Fruit fly (Drosophila melanogaster) whole organism, prepupa: ENCODE data around the gene Vps29.

ENCODE experiments used
- Blimp-1 ChIP-seq: fragments of 200-800 bp; sonication (Bioruptor generic); optimal IDR thresholded peaks from 3 replicates; lab custom pipeline; 2017; ENCODE audit warnings: missing biosample characterization, missing genetic modification characterization, mild to moderate bottlenecking, moderate library complexity, missing genetic modification reagents
- CG10631 ChIP-seq: fragments of 200-800 bp; sonication (Bioruptor generic); optimal IDR thresholded peaks from 2 replicates; lab custom pipeline; 2016; ENCODE audit warnings: missing biosample characterization, missing genetic modification characterization
- CG10669 ChIP-seq: fragments of 200-800 bp; sonication (Bioruptor generic); optimal IDR thresholded peaks from 3 replicates; lab custom pipeline; 2018; ENCODE audit warnings: missing biosample characterization, mild to moderate bottlenecking, missing genetic modification characterization, moderate library complexity
- CG11294 ChIP-seq: fragments of 200-800 bp; sonication (Bioruptor generic); IDR thresholded peaks from 2 replicates; pipeline ENCODE4 v1.3.6; 2022; ENCODE audit warnings: missing biosample characterization, missing genetic modification characterization
- CG11902 ChIP-seq: fragments of 200-800 bp; sonication (Bioruptor generic); optimal IDR thresholded peaks from 3 replicates; lab custom pipeline; 2016; ENCODE audit warnings: missing biosample characterization, missing genetic modification characterization
- CG15336 ChIP-seq: fragments of 200-800 bp; sonication (Bioruptor generic); IDR thresholded peaks from 2 replicates; pipeline ENCODE4 v1.3.6; 2022; ENCODE audit warnings: missing biosample characterization, missing genetic modification characterization
- CG1621 ChIP-seq: fragments of 200-800 bp; sonication (Bioruptor generic); optimal IDR thresholded peaks from 3 replicates; lab custom pipeline; 2018; ENCODE audit warnings: missing biosample characterization, mild to moderate bottlenecking, missing genetic modification characterization
- CG16779 ChIP-seq: fragments of 200-800 bp; sonication (Bioruptor generic); optimal IDR thresholded peaks from 3 replicates; lab custom pipeline; 2017; ENCODE audit warnings: missing biosample characterization, mild to moderate bottlenecking, missing genetic modification characterization
- CG3032 ChIP-seq: fragments of 200-800 bp; optimal IDR thresholded peaks from 2 replicates; lab custom pipeline; 2019; ENCODE audit warnings: missing biosample characterization, mild to moderate bottlenecking, missing genetic modification characterization, moderate library complexity
- CG32006 ChIP-seq: fragments of 200-800 bp; sonication (Bioruptor generic); optimal IDR thresholded peaks from 3 replicates; lab custom pipeline; 2017; ENCODE audit warnings: missing biosample characterization, mild to moderate bottlenecking, missing genetic modification characterization
- CG34406 ChIP-seq: fragments of 200-800 bp; sonication (Bioruptor generic); optimal IDR thresholded peaks from 3 replicates; lab custom pipeline; 2016; ENCODE audit warnings: missing biosample characterization, missing genetic modification characterization
- CG3919 ChIP-seq: fragments of 200-800 bp; sonication (Bioruptor generic); optimal IDR thresholded peaks from 3 replicates; lab custom pipeline; 2016; ENCODE audit warnings: missing biosample characterization, missing genetic modification characterization
- CG6792 ChIP-seq: fragments of 200-800 bp; sonication (Bioruptor generic); optimal IDR thresholded peaks from 3 replicates; lab custom pipeline; 2016; ENCODE audit warnings: missing biosample characterization, missing genetic modification characterization
- CG6808 ChIP-seq: fragments of 200-800 bp; sonication (Bioruptor generic); optimal IDR thresholded peaks from 3 replicates; lab custom pipeline; 2017; ENCODE audit warnings: missing biosample characterization, missing genetic modification characterization, mild to moderate bottlenecking, moderate library complexity, missing genetic modification reagents
- CG6854 ChIP-seq: fragments of 200-800 bp; sonication (Bioruptor generic); optimal IDR thresholded peaks from 2 replicates; lab custom pipeline; 2017; ENCODE audit warnings: missing biosample characterization, mild to moderate bottlenecking, missing genetic modification characterization
- CG7368 ChIP-seq: fragments of 200-800 bp; sonication (Bioruptor generic); optimal IDR thresholded peaks from 3 replicates; lab custom pipeline; 2016; ENCODE audit warnings: missing biosample characterization, missing genetic modification characterization
- CG8119 ChIP-seq: fragments of 200-800 bp; sonication (Bioruptor generic); IDR thresholded peaks from 3 replicates; pipeline ENCODE4 v1.3.6; 2022; ENCODE audit warnings: missing biosample characterization, missing genetic modification characterization
- CG8319 ChIP-seq: fragments of 200-800 bp; sonication (Bioruptor generic); optimal IDR thresholded peaks from 3 replicates; lab custom pipeline; 2016; ENCODE audit warnings: missing biosample characterization, missing genetic modification characterization
- CG9139 ChIP-seq: fragments of 200-800 bp; sonication (Bioruptor generic); optimal IDR thresholded peaks from 3 replicates; lab custom pipeline; 2017; ENCODE audit warnings: missing biosample characterization, mild to moderate bottlenecking, missing genetic modification characterization
- Eip75B ChIP-seq: fragments of 200-800 bp; sonication (Bioruptor generic); optimal IDR thresholded peaks from 3 replicates; lab custom pipeline; 2016; ENCODE audit warnings: missing biosample characterization, missing genetic modification characterization
- Eip78C ChIP-seq: fragments of 200-800 bp; sonication (Bioruptor generic); peaks from one replicate; lab custom pipeline; 2016; ENCODE audit warnings: missing biosample characterization, missing genetic modification characterization
- Eip93F ChIP-seq: fragments of 200-800 bp; sonication (Bioruptor generic); optimal IDR thresholded peaks from 2 replicates; lab custom pipeline; 2016; ENCODE audit warnings: missing biosample characterization, mild to moderate bottlenecking, missing genetic modification characterization
- Ets21C ChIP-seq: fragments of 200-800 bp; sonication (Bioruptor generic); optimal IDR thresholded peaks from 3 replicates; lab custom pipeline; 2016; ENCODE audit warnings: missing biosample characterization, missing genetic modification characterization
- Ets96B ChIP-seq: fragments of 200-800 bp; optimal IDR thresholded peaks from 2 replicates; lab custom pipeline; 2019; ENCODE audit warnings: missing biosample characterization, mild to moderate bottlenecking, missing genetic modification characterization, moderate library complexity
- Gug ChIP-seq: fragments of 200-800 bp; sonication (Bioruptor generic); IDR thresholded peaks from 2 replicates; pipeline ENCODE4 v1.3.6; 2022; ENCODE audit warnings: missing biosample characterization, missing genetic modification characterization
- Hr38 ChIP-seq: sonication (Bioruptor generic); optimal IDR thresholded peaks from 2 replicates; lab custom pipeline; 2016; ENCODE audit warnings: missing biosample characterization, missing genetic modification characterization
- Hr39 ChIP-seq: fragments of 200-800 bp; sonication (Bioruptor generic); optimal IDR thresholded peaks from 2 replicates; lab custom pipeline; 2016; ENCODE audit warnings: missing biosample characterization, missing genetic modification characterization
- Met ChIP-seq: fragments of 200-800 bp; sonication (Bioruptor generic); optimal IDR thresholded peaks from 3 replicates; lab custom pipeline; 2016; ENCODE audit warnings: missing biosample characterization, missing genetic modification characterization
- Sox102F ChIP-seq: fragments of 200-800 bp; sonication (Bioruptor generic); optimal IDR thresholded peaks from 2 replicates; lab custom pipeline; 2016; ENCODE audit warnings: missing biosample characterization, mild to moderate bottlenecking, missing genetic modification characterization
- Sox14 ChIP-seq: fragments of 200-800 bp; sonication (Bioruptor generic); optimal IDR thresholded peaks from 3 replicates; lab custom pipeline; 2016; ENCODE audit warnings: missing biosample characterization, missing genetic modification characterization
- Sox15 ChIP-seq: fragments of 200-800 bp; sonication (Bioruptor generic); optimal IDR thresholded peaks from 3 replicates; lab custom pipeline; 2016; ENCODE audit warnings: missing biosample characterization, missing genetic modification characterization
- achi ChIP-seq: fragments of 200-800 bp; sonication (Bioruptor generic); optimal IDR thresholded peaks from 3 replicates; lab custom pipeline; 2016; ENCODE audit warnings: missing biosample characterization, missing genetic modification characterization
- acj6 ChIP-seq: fragments of 200-800 bp; sonication (Bioruptor generic); optimal IDR thresholded peaks from 3 replicates; lab custom pipeline; 2016; ENCODE audit warnings: missing biosample characterization, missing genetic modification characterization
- cyc ChIP-seq: fragments of 200-800 bp; sonication (Bioruptor generic); optimal IDR thresholded peaks from 3 replicates; lab custom pipeline; 2016; ENCODE audit warnings: missing biosample characterization, missing genetic modification characterization
- dsx ChIP-seq: fragments of 200-800 bp; optimal IDR thresholded peaks from 3 replicates; lab custom pipeline; 2019; ENCODE audit warnings: missing biosample characterization, mild to moderate bottlenecking, missing genetic modification characterization, moderate library complexity; ENCODE audit not compliant: poor library complexity, severe bottlenecking
- eg ChIP-seq: fragments of 200-800 bp; sonication (Bioruptor generic); IDR thresholded peaks from 3 replicates; pipeline ENCODE4 v1.3.6; 2022; ENCODE audit warnings: missing biosample characterization, missing genetic modification characterization
- esn ChIP-seq: fragments of 200-800 bp; sonication (Bioruptor generic); optimal IDR thresholded peaks from 2 replicates; lab custom pipeline; 2016; ENCODE audit warnings: missing biosample characterization, mild to moderate bottlenecking, missing genetic modification characterization, moderate library complexity
- fd85E ChIP-seq: fragments of 200-800 bp; sonication (Bioruptor generic); optimal IDR thresholded peaks from 3 replicates; lab custom pipeline; 2016; ENCODE audit warnings: missing biosample characterization, missing genetic modification characterization
- fkh ChIP-seq: fragments of 200-800 bp; sonication (Bioruptor generic); optimal IDR thresholded peaks from 3 replicates; lab custom pipeline; 2017; ENCODE audit warnings: missing biosample characterization, mild to moderate bottlenecking, missing genetic modification characterization, moderate library complexity
- ss ChIP-seq, 2 experiments: fragments of 200-800 bp; sonication (Bioruptor generic); optimal IDR thresholded peaks; 2 replicates in 1 of 2; 3 replicates in 1 of 2; lab custom pipeline; 2017 to 2018; ENCODE audit warnings: mild to moderate bottlenecking in 2 of 2, missing biosample characterization in 2 of 2, missing genetic modification characterization in 2 of 2, moderate library complexity in 1 of 2
- svp ChIP-seq: fragments of 200-800 bp; sonication (Bioruptor generic); peaks from one replicate; lab custom pipeline; 2016; ENCODE audit warnings: missing biosample characterization, missing genetic modification characterization
- topi ChIP-seq: fragments of 200-800 bp; sonication (Bioruptor generic); optimal IDR thresholded peaks from 3 replicates; lab custom pipeline; 2016; ENCODE audit warnings: missing biosample characterization, missing genetic modification characterization
- vri ChIP-seq: fragments of 200-800 bp; sonication (Bioruptor generic); optimal IDR thresholded peaks from 3 replicates; lab custom pipeline; 2016; ENCODE audit warnings: missing biosample characterization, mild to moderate bottlenecking, missing genetic modification characterization

The Vps29 gene

DNA sequence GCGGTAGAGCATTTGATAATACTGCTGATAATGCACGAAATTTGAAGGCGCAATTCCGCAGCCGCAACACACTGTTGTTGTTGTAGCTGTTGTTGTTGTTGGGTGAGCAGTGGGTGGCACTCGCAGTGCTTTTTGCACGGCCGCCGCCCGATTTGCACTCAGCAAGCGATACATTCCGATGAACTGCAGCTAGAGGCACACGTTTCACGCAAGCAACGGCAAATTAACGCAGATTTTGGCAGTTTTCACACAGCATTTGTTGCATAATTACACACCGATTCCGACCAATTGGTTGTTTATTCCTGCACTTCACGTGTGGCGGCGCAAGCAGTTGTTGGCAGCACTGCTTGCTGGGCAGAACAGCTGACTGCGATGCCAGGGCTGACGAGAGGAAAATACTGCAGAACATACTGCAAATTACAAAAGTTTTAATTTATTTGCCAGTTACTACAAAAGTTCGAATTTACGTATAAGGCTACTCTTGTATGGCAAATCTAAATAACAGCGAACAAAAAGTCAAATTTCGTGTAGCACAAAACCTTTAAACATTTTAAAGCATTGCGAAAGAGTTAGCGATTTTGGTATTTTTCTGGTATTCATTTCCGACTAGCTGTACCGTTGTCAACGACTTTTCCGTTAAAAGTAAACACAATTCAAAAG, 42.4 kb upstream of the Vps29 start, which contains the start of the genes PolrMT and CG14339 (continued):
- TF ChIP-seq Gug (GFP tag; lab: Robert Waterston, UW): no peak
- TF ChIP-seq CG15336: no peak
- TF ChIP-seq vri: peak; percentile 85
- no peak for TF ChIP-seq CG11902
- TF ChIP-seq CG10669 (GFP tag; lab: Kevin White, UChicago): no peak
- TF ChIP-seq Met (GFP tag; lab: Kevin White, UChicago): no peak
- no peak for TF ChIP-seq CG7368 (GFP tag; lab: Kevin White, UChicago)
- TF ChIP-seq Sox15: no peak
- TF ChIP-seq Ets96B (tag; lab: Kevin White, UChicago): no peak
- no peak for TF ChIP-seq CG8319 (GFP tag; lab: Kevin White, UChicago)
- TF ChIP-seq fkh (GFP tag; lab: Kevin White, UChicago): peak; percentile 64
- TF ChIP-seq CG32006 (GFP tag; lab: Kevin White, UChicago): no peak
- TF ChIP-seq CG6792: no peak
- TF ChIP-seq CG9139: no peak
- TF ChIP-seq CG11294 (GFP tag; lab: Robert Waterston, UW): no peak
- no peak for TF ChIP-seq Sox102F
- TF ChIP-seq Eip78C (GFP tag; lab: Kevin White, UChicago): no peak
- TF ChIP-seq achi: no peak
- no peak for TF ChIP-seq CG1621 (tag; lab: Kevin White, UChicago)
- no peak for TF ChIP-seq Ets21C (GFP tag; lab: Kevin White, UChicago)
- TF ChIP-seq Sox14 (GFP tag; lab: Kevin White, UChicago): no peak
- no peak for TF ChIP-seq Hr38 (GFP tag; lab: Kevin White, UChicago)

DNA sequence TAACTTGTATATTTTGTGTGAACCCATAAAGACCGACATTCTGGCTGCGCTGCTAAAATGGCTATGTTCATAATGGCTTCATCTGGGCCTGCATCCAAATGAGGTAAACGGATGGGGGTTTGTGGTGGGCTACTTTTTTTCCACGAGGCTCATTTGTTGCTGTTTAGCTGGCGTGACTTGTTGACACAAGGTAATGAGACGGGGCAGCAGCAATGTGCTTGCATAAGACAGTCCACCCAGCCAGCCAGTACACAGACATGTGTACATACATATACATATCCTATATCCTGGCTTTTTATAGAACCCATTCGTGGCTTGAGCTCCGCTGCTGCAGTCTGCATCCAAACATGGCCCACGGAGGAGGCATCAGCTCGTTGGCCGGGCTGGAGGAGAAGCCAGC, 37.9 kb upstream of the Vps29 start, which contains the start of gene CG14340:
CG14340 (plus strand) TSS at position 301 of the 400 bp plus-strand sequence.
- TF ChIP-seq acj6 (GFP tag; lab: Kevin White, UChicago): no peak
- TF ChIP-seq CG10669 (GFP tag; lab: Kevin White, UChicago): no peak
- TF ChIP-seq esn (GFP tag; lab: Kevin White, UChicago): no peak
- no peak for TF ChIP-seq CG8119

DNA sequence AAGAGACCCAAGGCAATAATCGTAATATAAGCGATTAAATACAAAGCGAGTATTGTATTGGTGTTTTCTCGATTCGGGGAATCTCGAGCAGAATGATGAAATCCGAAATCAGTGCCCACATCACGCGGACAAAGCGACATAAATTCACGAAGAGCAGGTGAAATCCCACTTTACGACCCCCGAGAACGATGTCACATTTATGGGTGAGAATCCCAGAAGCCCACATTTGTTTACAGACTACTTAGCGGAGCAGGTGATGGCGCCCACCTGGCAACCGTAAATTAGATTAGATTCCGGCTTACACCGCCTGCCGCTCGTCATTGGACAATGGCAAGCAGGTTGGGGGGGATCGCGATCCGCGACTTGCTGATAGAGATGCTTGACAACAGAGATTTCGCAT, 36.3 kb upstream of the Vps29 start:
- peak; percentile 41 for TF ChIP-seq fkh (GFP tag; lab: Kevin White, UChicago)
- TF ChIP-seq CG8319 (GFP tag; lab: Kevin White, UChicago): no peak

DNA sequence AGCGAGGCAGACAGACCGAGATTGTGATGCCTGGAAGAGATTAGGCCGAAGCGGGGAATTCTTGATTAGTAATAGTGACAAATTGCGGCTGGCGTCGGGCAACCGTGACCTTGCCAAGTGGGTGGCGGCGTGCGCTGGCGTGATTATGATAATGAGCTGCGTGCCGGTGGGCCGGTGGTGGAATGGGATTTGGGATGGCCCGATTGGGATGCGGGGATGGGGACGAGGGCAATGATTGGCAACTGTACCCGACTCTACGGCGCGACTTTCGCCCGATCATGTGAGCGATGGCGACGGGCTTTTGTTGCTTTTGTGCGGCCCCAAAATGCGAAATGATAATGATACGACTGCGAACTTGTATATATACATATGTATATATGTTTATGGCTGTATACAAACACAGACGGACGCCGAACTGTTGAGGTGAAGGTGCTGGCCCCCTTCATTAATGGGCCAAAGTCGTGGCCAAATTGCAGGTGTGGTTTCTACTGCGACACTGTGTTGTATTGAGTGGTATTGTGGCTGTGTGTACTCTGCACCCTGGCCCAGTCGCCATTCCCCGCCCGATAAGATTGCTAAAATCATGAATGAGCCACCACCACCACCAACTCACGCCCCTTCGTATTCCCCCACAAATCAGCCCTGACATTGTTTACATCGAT, 33.8 kb upstream of the Vps29 start:
- TF ChIP-seq ss (GFP tag; optimal IDR thresholded peaks at IDR 0.05; lab: Kevin White, UChicago) (peak in 1 of 2 experiments; percentile 16), fd85E (GFP tag; lab: Kevin White, UChicago) (no peak), CG11902 (no peak), CG6792 (no peak), cyc (GFP tag; lab: Kevin White, UChicago) (no peak), Eip78C (GFP tag; lab: Kevin White, UChicago) (peak; percentile 80), CG34406 (GFP tag; lab: Kevin White, UChicago) (no peak), CG16779 (tag; lab: Kevin White, UChicago) (peak; percentile 28), Met (GFP tag; lab: Kevin White, UChicago) (peak; percentile 31), Eip93F (GFP tag; lab: Kevin White, UChicago) (peak; percentile 73), CG10631 (no peak), fkh (GFP tag; lab: Kevin White, UChicago) (peak; percentile 20), CG7368 (GFP tag; lab: Kevin White, UChicago) (no peak), CG6854 (peak; percentile 43), CG6808 (GFP tag; lab: Kevin White, UChicago) (no peak), Hr39 (no peak), svp (GFP tag; lab: Kevin White, UChicago) (peak; percentile 95), Sox102F (peak; percentile 20), CG8119 (no peak), CG15336 (no peak), eg (GFP tag; lab: Robert Waterston, UW) (no peak), CG3032 (tag; lab: Kevin White, UChicago) (no peak), Blimp-1 (no peak), esn (GFP tag; lab: Kevin White, UChicago) (peak; percentile 5), Sox14 (GFP tag; lab: Kevin White, UChicago) (peak; percentile 26), vri (peak; percentile 60), CG3919 (GFP tag; lab: Kevin White, UChicago) (peak; percentile 5), Eip75B (GFP tag; lab: Kevin White, UChicago) (peak; percentile 13), topi (GFP tag; lab: Kevin White, UChicago) (peak; percentile 3), dsx (GFP tag; lab: Kevin White, UChicago) (no peak)
